Worm (Caenorhabditis elegans) whole organism, mixed stage, embryonic: ENCODE data around the gene gldi-4.

Experiments
- M03D4.4 ChIP-seq: sonication (generic microtip); optimal IDR thresholded peaks from 2 replicates; lab custom pipeline; 2017; ENCODE audit warnings: mild to moderate bottlenecking, missing genetic modification characterization, missing compliant biosample characterization
- bed-3 ChIP-seq: fragments of 200-800 bp; sonication (Bioruptor generic); optimal IDR thresholded peaks from 3 replicates; lab custom pipeline; 2018; ENCODE audit warnings: mild to moderate bottlenecking, missing genetic modification characterization, moderate library complexity, missing compliant biosample characterization
- ceh-39 ChIP-seq: fragments of 150-350 bp; optimal IDR thresholded peaks from 2 replicates; lab custom pipeline; 2014; ENCODE audit warnings: missing biosample characterization, missing genetic modification characterization
- ceh-43 ChIP-seq: fragments of 200-800 bp; sonication (Bioruptor generic); optimal IDR thresholded peaks from 2 replicates; lab custom pipeline; 2018; ENCODE audit warnings: mild to moderate bottlenecking, missing genetic modification characterization, moderate library complexity, missing compliant biosample characterization
- ceh-83 ChIP-seq: fragments of 200-800 bp; sonication (Bioruptor generic); optimal IDR thresholded peaks from 2 replicates; lab custom pipeline; 2018; ENCODE audit warnings: mild to moderate bottlenecking, missing genetic modification characterization, missing compliant biosample characterization
- ces-1 ChIP-seq: fragments of 150-350 bp; optimal IDR thresholded peaks from 2 replicates; lab custom pipeline; 2014; ENCODE audit warnings: missing biosample characterization, missing genetic modification reagents, missing genetic modification characterization
- cnd-1 ChIP-seq: fragments of 200-800 bp; sonication (Bioruptor generic); optimal IDR thresholded peaks from 2 replicates; lab custom pipeline; 2018; ENCODE audit warnings: mild to moderate bottlenecking, missing genetic modification characterization, missing compliant biosample characterization
- drap-1 ChIP-seq: fragments of 200-800 bp; sonication (Bioruptor generic); optimal IDR thresholded peaks from 3 replicates; lab custom pipeline; 2018; ENCODE audit warnings: mild to moderate bottlenecking, missing genetic modification characterization, missing compliant biosample characterization
- elt-1 ChIP-seq: sonication (generic microtip); optimal IDR thresholded peaks from 2 replicates; lab custom pipeline; 2017; ENCODE audit warnings: missing genetic modification characterization, mild to moderate bottlenecking, missing compliant biosample characterization, antibody characterized with exemption, moderate library complexity, borderline replicate concordance; ENCODE audit not compliant: insufficient read depth
- elt-3 ChIP-seq: fragments of 150-350 bp; optimal IDR thresholded peaks from 2 replicates; lab custom pipeline; 2014; ENCODE audit warnings: missing biosample characterization, missing genetic modification characterization
- ham-2 ChIP-seq: fragments of 200-800 bp; sonication (Bioruptor generic); optimal IDR thresholded peaks from 2 replicates; lab custom pipeline; 2018; ENCODE audit warnings: mild to moderate bottlenecking, missing genetic modification characterization, missing compliant biosample characterization
- hlh-1 ChIP-seq: fragments of 150-350 bp; optimal IDR thresholded peaks from 2 replicates; lab custom pipeline; 2014; ENCODE audit warnings: missing biosample characterization, missing genetic modification reagents, missing genetic modification characterization
- lin-13 ChIP-seq: fragments of 150-350 bp; optimal IDR thresholded peaks from 2 replicates; lab custom pipeline; 2014; ENCODE audit warnings: missing biosample characterization, missing genetic modification characterization
- lin-32 ChIP-seq: fragments of 200-800 bp; sonication (Bioruptor generic); optimal IDR thresholded peaks from 2 replicates; lab custom pipeline; 2018; ENCODE audit warnings: mild to moderate bottlenecking, missing genetic modification characterization, missing compliant biosample characterization
- lsy-2 ChIP-seq: fragments of 150-350 bp; optimal IDR thresholded peaks from 2 replicates; lab custom pipeline; 2014; ENCODE audit warnings: missing biosample characterization, missing genetic modification characterization
- mab-5 ChIP-seq: fragments of 150-350 bp; optimal IDR thresholded peaks from 2 replicates; lab custom pipeline; 2014; ENCODE audit warnings: missing biosample characterization, missing genetic modification characterization
- mep-1 ChIP-seq: fragments of 150-350 bp; optimal IDR thresholded peaks from 2 replicates; lab custom pipeline; 2017; ENCODE audit warnings: missing biosample characterization, missing genetic modification reagents, missing genetic modification characterization, inconsistent platforms
- mls-2 ChIP-seq: sonication (generic microtip); optimal IDR thresholded peaks from 2 replicates; lab custom pipeline; 2016; ENCODE audit warnings: mild to moderate bottlenecking, missing genetic modification characterization, moderate library complexity, missing compliant biosample characterization
- nhr-237 ChIP-seq: fragments of 150-350 bp; optimal IDR thresholded peaks from 2 replicates; lab custom pipeline; 2014; ENCODE audit warnings: missing biosample characterization, missing genetic modification characterization
- nhr-28 ChIP-seq: fragments of 150-350 bp; optimal IDR thresholded peaks from 2 replicates; lab custom pipeline; 2014; ENCODE audit warnings: missing biosample characterization, missing genetic modification characterization
- nhr-76 ChIP-seq: sonication (generic microtip); optimal IDR thresholded peaks from 2 replicates; lab custom pipeline; 2017; ENCODE audit warnings: missing biosample characterization, missing genetic modification characterization
- pha-4 ChIP-seq: fragments of 150-350 bp; optimal IDR thresholded peaks from 2 replicates; lab custom pipeline; 2018; ENCODE audit warnings: missing biosample characterization, missing genetic modification reagents, missing genetic modification characterization
- sem-2 ChIP-seq: fragments of 200-800 bp; sonication (Bioruptor generic); optimal IDR thresholded peaks from 2 replicates; lab custom pipeline; 2018; ENCODE audit warnings: mild to moderate bottlenecking, missing genetic modification characterization, missing compliant biosample characterization
- snpc-4 ChIP-seq: fragments of 150-350 bp; optimal IDR thresholded peaks from 2 replicates; lab custom pipeline; 2014; ENCODE audit warnings: missing biosample characterization, missing genetic modification characterization
- sptf-1 ChIP-seq: sonication (generic microtip); optimal IDR thresholded peaks from 2 replicates; lab custom pipeline; 2017; ENCODE audit warnings: mild to moderate bottlenecking, missing genetic modification characterization, moderate library complexity, missing compliant biosample characterization
- tbx-8 ChIP-seq: fragments of 200-800 bp; sonication (Bioruptor generic); optimal IDR thresholded peaks from 2 replicates; lab custom pipeline; 2018; ENCODE audit warnings: mild to moderate bottlenecking, missing genetic modification characterization, moderate library complexity, missing compliant biosample characterization
- unc-120 ChIP-seq: sonication (generic microtip); optimal IDR thresholded peaks from 2 replicates; lab custom pipeline; 2017; ENCODE audit warnings: missing genetic modification characterization, missing compliant biosample characterization; ENCODE audit not compliant: poor library complexity, severe bottlenecking
- unc-39 ChIP-seq: fragments of 150-350 bp; optimal IDR thresholded peaks from 2 replicates; lab custom pipeline; 2014; ENCODE audit warnings: missing biosample characterization, missing genetic modification characterization
- unc-62 ChIP-seq: fragments of 150-350 bp; optimal IDR thresholded peaks from 2 replicates; lab custom pipeline; 2014; ENCODE audit warnings: missing biosample characterization, missing genetic modification reagents, missing genetic modification characterization
- zip-8 ChIP-seq: fragments of 150-350 bp; optimal IDR thresholded peaks from 2 replicates; lab custom pipeline; 2014; ENCODE audit warnings: missing biosample characterization, missing genetic modification characterization
- ztf-11 ChIP-seq: fragments of 150-350 bp; optimal IDR thresholded peaks from 2 replicates; lab custom pipeline; 2014; ENCODE audit warnings: missing biosample characterization, missing genetic modification characterization

gldi-4 gene

ce11 chrIV:6974162-6974938, 43.1 kb upstream of the gldi-4 start:
- TF ChIP-seq nhr-237 (tag; lab: Kevin White, UChicago), result no peak
- no peak for TF ChIP-seq tbx-8
- TF ChIP-seq zip-8 (tag; lab: Kevin White, UChicago), result no peak
- no peak for TF ChIP-seq mab-5 (tag; lab: Kevin White, UChicago)
- TF ChIP-seq lin-32 (GFP tag; lab: Kevin White, UChicago), result no peak
- TF ChIP-seq, all 35 proteins: peak for 0

ce11 chrIV:6977089-6977558, 40.3 kb upstream of the gldi-4 start, which contains the start of the genes pgl-1 and him-3:
TSS of gene pgl-1 (minus strand) at chrIV:6977318.
TSS of gene him-3 (plus strand) at chrIV:6977508.
- TF ChIP-seq ces-1 (GFP tag; lab: Kevin White, UChicago) (no peak), ham-2 (GFP tag; lab: Kevin White, UChicago) (no peak), sem-2 (GFP tag; lab: Kevin White, UChicago) (no peak), unc-62 (GFP tag; lab: Kevin White, UChicago) (no peak), hlh-1 (tag; lab: Kevin White, UChicago) (no peak)

- TF ChIP-seq tbx-8 (no peak), nhr-76 (no peak), bed-3 (GFP tag; lab: Kevin White, UChicago) (no peak), mep-1 (tag; lab: Kevin White, UChicago) (no peak), unc-39 (tag; lab: Kevin White, UChicago) (no peak), elt-1 (tag; lab: Kevin White, UChicago) (no peak), elt-3 (no peak), sptf-1 (tag; lab: Kevin White, UChicago) (no peak), lin-32 (GFP tag; lab: Kevin White, UChicago) (no peak), ceh-83 (GFP tag; lab: Kevin White, UChicago) (no peak), M03D4.4 (tag; lab: Kevin White, UChicago) (no peak), ceh-39 (tag; lab: Kevin White, UChicago) (no peak), drap-1 (GFP tag; lab: Kevin White, UChicago) (no peak), ceh-43 (GFP tag; lab: Kevin White, UChicago) (no peak), lin-13 (tag; lab: Kevin White, UChicago) (no peak), ztf-11 (tag; lab: Kevin White, UChicago) (no peak), lsy-2 (tag; lab: Kevin White, UChicago) (no peak), nhr-28 (tag; lab: Kevin White, UChicago) (no peak), sem-2 (GFP tag; lab: Kevin White, UChicago) (no peak)
- TF ChIP-seq, all 35 proteins: peak for 0
Observed at ce11 chrIV:6978625-6979024, 38.8 kb upstream of the gldi-4 start.

- peak; percentile 18 for TF ChIP-seq ztf-11 (tag; lab: Kevin White, UChicago)
- TF ChIP-seq cnd-1, result peak; percentile 63
- TF ChIP-seq ces-1 (GFP tag; lab: Kevin White, UChicago), result peak; percentile 49
- no peak for TF ChIP-seq ceh-83 (GFP tag; lab: Kevin White, UChicago)
- TF ChIP-seq M03D4.4 (tag; lab: Kevin White, UChicago), result no peak
- no peak for TF ChIP-seq unc-120 (tag; lab: Kevin White, UChicago)
- TF ChIP-seq ceh-43 (GFP tag; lab: Kevin White, UChicago), result peak; percentile 51
- TF ChIP-seq unc-62 (GFP tag; lab: Kevin White, UChicago), result peak; percentile 40
- peak; percentile 40 for TF ChIP-seq pha-4
- TF ChIP-seq sptf-1 (tag; lab: Kevin White, UChicago), result peak; percentile 7
- TF ChIP-seq snpc-4 (tag; lab: Kevin White, UChicago), result no peak
- TF ChIP-seq elt-1 (tag; lab: Kevin White, UChicago), result peak; percentile 53
- no peak for TF ChIP-seq elt-3
- TF ChIP-seq mls-2 (tag; lab: Kevin White, UChicago), result peak; percentile 8
- TF ChIP-seq bed-3 (GFP tag; lab: Kevin White, UChicago), result no peak
Observed at ce11 chrIV:6984449-6985380, 32.7 kb upstream of the gldi-4 start.
